Fruit fly (Drosophila melanogaster): Measurements from ENCODE around the gene Ilp8.

Gene Ilp8

DNA sequence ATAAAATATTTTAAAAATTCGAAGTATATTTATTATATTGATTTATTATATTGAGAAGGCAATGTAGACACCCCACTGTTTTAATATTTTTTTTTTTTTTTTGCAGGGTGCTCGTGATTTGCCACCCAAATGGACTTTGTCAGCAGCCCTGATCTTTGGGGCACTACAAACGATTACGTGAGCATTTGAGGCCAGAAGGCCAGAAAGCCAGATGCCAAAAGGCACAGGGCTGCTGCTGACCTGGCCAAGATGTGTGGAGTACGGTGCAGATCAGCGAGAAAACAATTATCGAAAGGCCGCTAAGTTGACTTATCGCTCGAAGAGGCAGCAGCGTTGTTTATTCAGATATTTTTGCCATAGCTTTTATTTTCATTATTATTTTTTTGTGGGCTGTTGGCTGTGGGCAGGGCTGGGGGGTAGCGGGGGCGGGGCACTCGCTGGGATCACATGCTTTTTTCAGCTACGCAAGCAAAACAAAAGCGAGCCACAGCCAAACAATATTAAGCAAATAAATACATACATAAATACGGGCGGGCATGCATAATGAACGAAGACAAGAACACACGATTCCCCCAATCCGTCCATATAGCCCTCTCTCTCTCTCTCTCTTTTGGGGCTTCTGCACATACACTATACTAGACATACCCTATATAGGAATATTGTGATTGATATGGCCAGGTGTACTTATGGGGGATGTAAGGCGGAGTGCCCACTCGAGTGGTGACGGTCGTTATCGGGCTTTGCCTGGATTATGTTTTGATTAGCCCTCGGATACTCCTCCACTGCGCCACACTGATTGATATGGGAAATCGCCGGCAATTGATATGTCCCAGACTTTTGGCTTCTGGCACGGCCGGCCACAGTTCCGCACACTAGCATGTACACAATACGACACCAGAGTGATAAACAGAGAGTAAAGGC, 28.4 kb downstream of the Ilp8 start (continued):
- TF ChIP-seq CG3065 (GFP tag; optimal IDR thresholded peaks at IDR 0.05), result no peak
- TF ChIP-seq CG8290 (GFP tag; optimal IDR thresholded peaks at IDR 0.05), result no peak
- peak in 1 of 2 experiments; percentile 2 for TF ChIP-seq CG8290 (tag; optimal IDR thresholded peaks at IDR 0.05)
- peak in 1 of 2 experiments; percentile 51 for TF ChIP-seq Pdp1 (GFP tag; optimal IDR thresholded peaks at IDR 0.05)
- no peak for TF ChIP-seq CG6689 (GFP tag; IDR thresholded peaks at IDR 0.05)
- peak; percentile 56 for TF ChIP-seq slbo (GFP tag; IDR thresholded peaks at IDR 0.05)
- TF ChIP-seq exex (tag; optimal IDR thresholded peaks at IDR 0.05), result peak; percentile 96
- TF ChIP-seq Xrp1 (GFP tag; IDR thresholded peaks at IDR 0.05), result peak; percentile 28
- TF ChIP-seq CG11696 (GFP tag; IDR thresholded peaks at IDR 0.05), result 0 out of 2 replicates have a peak, but pooled peaks have one; percentile 32
- TF ChIP-seq E2f1 (GFP tag; IDR thresholded peaks at IDR 0.05), result 0 out of 2 replicates have a peak, but pooled peaks have one; percentile 8
- TF ChIP-seq rib (GFP tag; IDR thresholded peaks at IDR 0.05), result peak; percentile 57
- TF ChIP-seq CG3726 (GFP tag; IDR thresholded peaks at IDR 0.05), result 0 out of 3 replicates have a peak, but pooled peaks have one; percentile 48
- TF ChIP-seq CG13296 (GFP tag; optimal IDR thresholded peaks at IDR 0.05), result peak; percentile 48
- TF ChIP-seq Hey (tag; optimal IDR thresholded peaks at IDR 0.05), result peak; percentile 69
- peak; percentile 68 for TF ChIP-seq CG6765 (GFP tag; optimal IDR thresholded peaks at IDR 0.05)
- TF ChIP-seq CG6683 (GFP tag; optimal IDR thresholded peaks at IDR 0.05), result peak; percentile 7
- TF ChIP-seq CG18619 (GFP tag; optimal IDR thresholded peaks at IDR 0.05), result no peak
- no peak for TF ChIP-seq pros (GFP tag; optimal IDR thresholded peaks at IDR 0.05)
- peak; percentile 42 for TF ChIP-seq CG17568 (GFP tag; optimal IDR thresholded peaks at IDR 0.05)
- TF ChIP-seq CG8944 (GFP tag; optimal IDR thresholded peaks at IDR 0.05), result no peak
- peak; percentile 69 for TF ChIP-seq CG34376 (GFP tag; optimal IDR thresholded peaks at IDR 0.05)
- TF ChIP-seq CG6175 (GFP tag; IDR thresholded peaks at IDR 0.05), result peak; percentile 28; the same call in 1 of the 3 replicates
- TF ChIP-seq NfI (GFP tag; optimal IDR thresholded peaks at IDR 0.05), result no peak
- TF ChIP-seq Bdp1 (GFP tag; optimal IDR thresholded peaks at IDR 0.05), result no peak
- TF ChIP-seq CG11695 (GFP tag; IDR thresholded peaks at IDR 0.05), result peak; percentile 33; the same call in 2 of the 3 replicates
- TF ChIP-seq Nf-YB (GFP tag; optimal IDR thresholded peaks at IDR 0.05), result no peak
- peak; percentile 42 for TF ChIP-seq CG10147 (GFP tag; optimal IDR thresholded peaks at IDR 0.05)
- peak; percentile 7 for TF ChIP-seq schlank (tag; optimal IDR thresholded peaks at IDR 0.05)
- TF ChIP-seq CG7987 (GFP tag; optimal IDR thresholded peaks at IDR 0.05), result peak; percentile 48
- TF ChIP-seq vvl (GFP tag; IDR thresholded peaks at IDR 0.05), result peak; percentile 46; the same call in 1 of the 2 replicates
- peak; percentile 77 for TF ChIP-seq CG12769 (tag; optimal IDR thresholded peaks at IDR 0.05)
- no peak for TF ChIP-seq CG33557 (GFP tag; optimal IDR thresholded peaks at IDR 0.05)
- TF ChIP-seq Max (GFP tag; optimal IDR thresholded peaks at IDR 0.05), result no peak
- no peak for TF ChIP-seq CoRest (tag; optimal IDR thresholded peaks at IDR 0.05)
- 0 out of 3 replicates have a peak, but pooled peaks have one; percentile 14 for TF ChIP-seq CG2199 (GFP tag; IDR thresholded peaks at IDR 0.05)
- 0 out of 3 replicates have a peak, but pooled peaks have one; percentile 33 for TF ChIP-seq z (GFP tag; IDR thresholded peaks at IDR 0.05)
- 0 out of 2 replicates have a peak, but pooled peaks have one; percentile 15 for TF ChIP-seq HLH3B (GFP tag; IDR thresholded peaks at IDR 0.05)
- peak; percentile 15 for TF ChIP-seq HHEX (GFP tag; optimal IDR thresholded peaks at IDR 0.05)
- peak; percentile 14 for TF ChIP-seq grau (tag; optimal IDR thresholded peaks at IDR 0.05)
- TF ChIP-seq Jarid2 (GFP tag; optimal IDR thresholded peaks at IDR 0.05), result peak; percentile 7
- no peak for TF ChIP-seq dmrt11E (tag; optimal IDR thresholded peaks at IDR 0.05)
- no peak for TF ChIP-seq CG7556 (GFP tag; optimal IDR thresholded peaks at IDR 0.05)
- TF ChIP-seq abd-A (tag; optimal IDR thresholded peaks at IDR 0.05), result peak; percentile 62
- TF ChIP-seq CG9609 (GFP tag; optimal IDR thresholded peaks at IDR 0.05), result no peak
- no peak for TF ChIP-seq Sin3A (optimal IDR thresholded peaks at IDR 0.05)
- no peak for TF ChIP-seq slp2 (GFP tag; optimal IDR thresholded peaks at IDR 0.05)
- TF ChIP-seq D19A (tag; optimal IDR thresholded peaks at IDR 0.05), result no peak
- TF ChIP-seq dysf (GFP tag; IDR thresholded peaks at IDR 0.05), result no peak
